Worm (Caenorhabditis elegans): ENCODE data around the gene nlp-82.

Gene nlp-82

DNA sequence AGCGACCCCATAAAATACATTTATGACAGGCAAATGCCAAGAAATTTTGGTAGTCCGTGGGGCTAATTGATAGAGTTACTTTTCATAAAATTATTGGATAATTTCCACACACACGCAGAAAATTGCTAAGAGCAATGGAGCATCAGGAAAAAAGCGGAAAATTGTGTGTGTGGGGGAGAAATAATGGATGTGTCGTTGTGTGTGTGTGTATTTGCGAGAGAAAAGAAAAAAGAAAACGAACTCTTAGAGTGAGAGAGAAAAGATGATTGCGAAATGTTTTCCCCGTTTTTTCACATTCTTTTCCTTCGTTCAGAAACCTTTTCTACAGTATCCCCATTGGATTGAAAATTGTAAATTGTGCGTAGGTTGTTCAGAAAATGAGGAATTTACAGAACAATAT lies 27.5 kb upstream of the nlp-82 start:
- TF ChIP-seq lin-39 (tag; optimal IDR thresholded peaks at IDR 0.05) (no peak), zip-2 (tag; optimal IDR thresholded peaks at IDR 0.05) (no peak), gei-8 (GFP tag; optimal IDR thresholded peaks at IDR 0.05) (peak; percentile 6), pha-4 (GFP tag; IDR thresholded peaks at IDR 0.05) (no peak), pha-4 (tag; optimal IDR thresholded peaks at IDR 0.05) (no peak), nhr-11 (tag; optimal IDR thresholded peaks at IDR 0.05) (no peak), madf-5 (GFP tag; IDR thresholded peaks at IDR 0.05) (no peak), mep-1 (tag; optimal IDR thresholded peaks at IDR 0.05) (peak; percentile 59), dmd-6 (GFP tag; IDR thresholded peaks at IDR 0.05) (0 out of 2 replicates have a peak, but pooled peaks have one; percentile 11), mxl-3 (GFP tag; optimal IDR thresholded peaks at IDR 0.05) (peak; percentile 1), T26A8.4 (GFP tag; IDR thresholded peaks at IDR 0.05) (no peak), snpc-1.2 (GFP tag; IDR thresholded peaks at IDR 0.05) (no peak), egl-43 (GFP tag; IDR thresholded peaks at IDR 0.05) (no peak), dve-1 (tag; optimal IDR thresholded peaks at IDR 0.05; ENCODE audit: insufficient read depth) (no peak), lsy-2 (tag; optimal IDR thresholded peaks at IDR 0.05) (peak in 1 of 2 experiments; percentile 78), zag-1 (tag; optimal IDR thresholded peaks at IDR 0.05) (no peak), mdl-1 (tag; optimal IDR thresholded peaks at IDR 0.05) (peak in 1 of 2 experiments; percentile 16), nhr-77 (tag; optimal IDR thresholded peaks at IDR 0.05) (peak; percentile 52), nhr-28 (tag; optimal IDR thresholded peaks at IDR 0.05) (peak; percentile 57), hif-1 (tag; optimal IDR thresholded peaks at IDR 0.05) (peak in 1 of 2 experiments; percentile 53), daf-16 (GFP tag; optimal IDR thresholded peaks at IDR 0.05) (no peak), daf-16 (tag; optimal IDR thresholded peaks at IDR 0.05) (peak; percentile 8), hlh-11 (tag; optimal IDR thresholded peaks at IDR 0.05) (peak; percentile 37), ama-1 (optimal IDR thresholded peaks at IDR 0.05) (peak; percentile 1)

DNA sequence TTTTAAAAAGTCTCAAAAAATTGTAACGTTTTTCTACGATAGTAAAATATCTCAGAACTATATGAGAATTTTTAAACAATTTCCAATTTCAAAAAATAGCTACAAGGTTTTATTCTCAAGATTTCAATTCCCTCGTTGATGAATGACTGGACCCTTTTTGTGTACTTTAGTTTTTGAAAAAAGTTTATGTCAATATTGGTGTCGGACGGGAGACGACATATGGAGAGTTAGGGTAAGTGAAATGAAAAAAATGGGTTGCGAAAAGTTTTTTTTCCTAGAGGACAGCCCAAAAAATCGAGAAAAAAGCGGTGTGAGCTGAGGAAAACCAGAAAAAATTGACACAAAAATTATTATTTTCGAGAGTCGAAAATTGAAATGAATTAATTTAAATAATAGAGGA lies 26.8 kb upstream of the nlp-82 start:
- TF ChIP-seq rbr-2 (tag; optimal IDR thresholded peaks at IDR 0.05) (no peak), ceh-82 (tag; optimal IDR thresholded peaks at IDR 0.05) (no peak), zip-2 (tag; optimal IDR thresholded peaks at IDR 0.05) (no peak), arid-1 (GFP tag; conservative IDR thresholded peaks at IDR 0.05) (no peak), lin-39 (tag; optimal IDR thresholded peaks at IDR 0.05) (no peak), ztf-11 (tag; optimal IDR thresholded peaks at IDR 0.05) (no peak), dpl-1 (GFP tag; optimal IDR thresholded peaks at IDR 0.05) (no peak)

DNA sequence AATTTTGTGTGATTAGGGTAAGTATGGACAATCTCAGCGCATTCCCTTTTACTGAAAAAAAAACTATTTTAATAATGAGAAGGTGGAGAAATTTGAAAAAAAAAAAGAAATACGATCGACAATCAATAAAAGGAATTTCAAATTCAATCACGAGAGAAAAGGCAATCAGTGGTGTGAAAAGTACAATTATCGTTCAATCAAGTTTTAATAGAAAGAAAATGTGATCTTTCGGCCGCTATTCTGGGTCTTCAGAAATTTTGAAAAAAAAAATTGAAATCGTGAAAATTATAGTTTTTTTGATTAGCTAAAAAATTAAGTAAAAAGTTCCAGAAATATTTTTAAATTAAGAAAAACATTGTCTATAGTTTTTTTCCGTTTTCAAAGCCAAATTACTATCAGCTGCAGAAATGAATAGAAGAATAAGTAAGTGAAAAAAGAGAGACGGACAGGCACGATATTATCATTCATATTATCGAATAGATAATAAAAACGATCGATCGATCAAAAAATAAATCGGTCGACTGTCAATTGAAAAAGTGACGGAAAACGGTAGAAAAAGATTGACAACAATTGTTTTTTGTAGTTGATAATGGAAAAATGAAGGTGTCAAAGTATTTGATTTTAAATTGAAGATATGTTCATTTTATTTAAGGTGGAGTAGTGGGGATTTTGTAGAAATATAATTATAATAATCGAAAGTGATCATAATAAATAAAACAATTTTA lies 26.1 kb upstream of the nlp-82 start, which contains the start of gene gldi-3:
TSS of gene gldi-3 (minus strand) at position 51 of the 725 bp plus-strand sequence.
- TF ChIP-seq nhr-28 (tag; optimal IDR thresholded peaks at IDR 0.05) (peak; percentile 87), ceh-28 (tag; optimal IDR thresholded peaks at IDR 0.05) (no peak), vab-7 (GFP tag; IDR thresholded peaks at IDR 0.05) (no peak), nhr-48 (tag; optimal IDR thresholded peaks at IDR 0.05) (peak; percentile 22), T20F7.1 (GFP tag; optimal IDR thresholded peaks at IDR 0.05) (peak; percentile 40), mxl-2 (GFP tag; conservative IDR thresholded peaks at IDR 0.05) (no peak), ceh-32 (tag; optimal IDR thresholded peaks at IDR 0.05; ENCODE audit: poor library complexity) (no peak), nhr-6 (tag; optimal IDR thresholded peaks at IDR 0.05) (no peak), hlh-11 (tag; optimal IDR thresholded peaks at IDR 0.05) (peak; percentile 60), unc-62 (GFP tag; optimal IDR thresholded peaks at IDR 0.05 in 1 of 2) (peak in 1 of 2 experiments; percentile 57), unc-62 (tag; optimal IDR thresholded peaks at IDR 0.05) (no peak), daf-16 (GFP tag; optimal IDR thresholded peaks at IDR 0.05) (no peak), daf-16 (tag; optimal IDR thresholded peaks at IDR 0.05) (peak; percentile 71), cey-2 (tag; optimal IDR thresholded peaks at IDR 0.05; ENCODE audit: borderline replicate concordance, insufficient read depth) (no peak), tra-1 (GFP tag; IDR thresholded peaks at IDR 0.05) (peak; percentile 63; the same call in 1 of the 2 replicates), hmg-1.1 (GFP tag; IDR thresholded peaks at IDR 0.05) (0 out of 2 replicates have a peak, but pooled peaks have one; percentile 16), nhr-77 (tag; optimal IDR thresholded peaks at IDR 0.05) (peak; percentile 13), dmd-6 (GFP tag; IDR thresholded peaks at IDR 0.05) (peak; percentile 82), pqm-1 (tag; optimal IDR thresholded peaks at IDR 0.05) (peak; percentile 45), dve-1 (tag; optimal IDR thresholded peaks at IDR 0.05; ENCODE audit: insufficient read depth) (peak; percentile 72), unc-39 (tag; optimal IDR thresholded peaks at IDR 0.05) (no peak)

Data from whole organism, L4 larva.